Worm (Caenorhabditis elegans): ENCODE data around the gene nhr-43.

nhr-43 gene

ce11 chrIV:11925346-11926075, 26.1 kb downstream of the nhr-43 start, which contains the start of the genes srlf-33 and srlf-32:
srlf-33 (minus strand) TSS chrIV:11925446.
srlf-32 (plus strand) TSS chrIV:11926025.
- TF ChIP-seq ceh-36 (tag; optimal IDR thresholded peaks at IDR 0.05) = no peak
- no peak for TF ChIP-seq tra-4 (tag; optimal IDR thresholded peaks at IDR 0.05)
- TF ChIP-seq pes-1 (GFP tag; IDR thresholded peaks at IDR 0.05) = no peak
- TF ChIP-seq sea-1 (GFP tag; conservative IDR thresholded peaks at IDR 0.05) = no peak
- TF ChIP-seq tbx-11 (GFP tag; IDR thresholded peaks at IDR 0.05) = no peak
- no peak for TF ChIP-seq hmg-4 (GFP tag; optimal IDR thresholded peaks at IDR 0.05)
- no peak for TF ChIP-seq hmbx-1 (tag; optimal IDR thresholded peaks at IDR 0.05)
- TF ChIP-seq tbx-37 (GFP tag; conservative IDR thresholded peaks at IDR 0.05) = no peak
- TF ChIP-seq ets-7 (tag; optimal IDR thresholded peaks at IDR 0.05) = no peak
- TF ChIP-seq F13C5.2 (tag; optimal IDR thresholded peaks at IDR 0.05) = no peak
- no peak for TF ChIP-seq ama-1 (optimal IDR thresholded peaks at IDR 0.05)
- no peak for TF ChIP-seq B0310.2 (tag; optimal IDR thresholded peaks at IDR 0.05)
- no peak for TF ChIP-seq flt-1 (GFP tag; IDR thresholded peaks at IDR 0.05)
- TF ChIP-seq ceh-13 (GFP tag; optimal IDR thresholded peaks at IDR 0.05) = no peak
- TF ChIP-seq aly-1 (tag; optimal IDR thresholded peaks at IDR 0.05) = no peak
- no peak for TF ChIP-seq hnd-1 (tag; optimal IDR thresholded peaks at IDR 0.05)
- no peak for TF ChIP-seq scrt-1 (GFP tag; IDR thresholded peaks at IDR 0.05)

- TF ChIP-seq hmbx-1 (tag; optimal IDR thresholded peaks at IDR 0.05) (no peak), hmg-4 (GFP tag; optimal IDR thresholded peaks at IDR 0.05) (no peak), scrt-1 (GFP tag; IDR thresholded peaks at IDR 0.05) (peak; percentile 81), tra-4 (tag; optimal IDR thresholded peaks at IDR 0.05) (no peak), B0310.2 (tag; optimal IDR thresholded peaks at IDR 0.05) (peak; percentile 50), sea-1 (GFP tag; conservative IDR thresholded peaks at IDR 0.05) (0 out of 2 replicates have a peak, but pooled peaks have one; percentile 74), flt-1 (GFP tag; IDR thresholded peaks at IDR 0.05) (peak; percentile 84), pes-1 (GFP tag; IDR thresholded peaks at IDR 0.05) (peak; percentile 82), hnd-1 (tag; optimal IDR thresholded peaks at IDR 0.05) (peak; percentile 31), F13C5.2 (tag; optimal IDR thresholded peaks at IDR 0.05) (peak; percentile 37), aly-1 (tag; optimal IDR thresholded peaks at IDR 0.05) (peak; percentile 48), tbx-11 (GFP tag; IDR thresholded peaks at IDR 0.05) (peak; percentile 69), ceh-13 (GFP tag; optimal IDR thresholded peaks at IDR 0.05) (peak; percentile 56), ceh-36 (tag; optimal IDR thresholded peaks at IDR 0.05) (peak; percentile 64), ama-1 (optimal IDR thresholded peaks at IDR 0.05) (no peak), ets-7 (tag; optimal IDR thresholded peaks at IDR 0.05) (no peak), tbx-37 (GFP tag; conservative IDR thresholded peaks at IDR 0.05) (peak; percentile 55)
Observed at ce11 chrIV:11928388-11928787, 29.0 kb downstream of the nhr-43 start.

DNA sequence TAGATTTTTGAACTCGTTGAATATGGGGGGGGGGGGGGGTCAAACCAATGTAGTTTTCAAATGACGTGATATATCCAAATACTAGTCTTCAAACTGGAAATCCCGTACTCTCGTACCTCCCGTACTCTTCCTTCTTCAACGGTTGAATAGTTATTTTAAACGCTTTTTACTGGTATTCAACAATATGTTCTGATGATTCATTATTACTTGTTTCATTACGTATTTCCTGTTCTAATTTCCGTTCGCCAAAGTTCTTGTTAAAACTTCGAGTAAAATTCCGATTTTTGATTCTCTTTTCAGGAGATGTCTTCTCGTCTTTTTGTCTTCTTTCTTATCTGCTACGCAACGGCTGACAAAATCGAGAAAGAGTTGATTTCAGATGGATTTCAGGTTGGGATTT, 31.2 kb downstream of the nhr-43 start, which contains the start of gene nhx-9:
Gene nhx-9, plus strand, starts transcription at position 301 of the 400 bp plus-strand sequence.
- no peak for TF ChIP-seq ets-7 (tag; optimal IDR thresholded peaks at IDR 0.05)

ce11 chrIV:11937087-11937486, 37.7 kb downstream of the nhr-43 start, which contains the start of gene slc-5A12:
slc-5A12 (plus strand) TSS chrIV:11937419.
- TF ChIP-seq F13C5.2 (tag; optimal IDR thresholded peaks at IDR 0.05) = no peak
- TF ChIP-seq sea-1 (GFP tag; conservative IDR thresholded peaks at IDR 0.05) = no peak
- TF ChIP-seq pes-1 (GFP tag; IDR thresholded peaks at IDR 0.05) = no peak
- no peak for TF ChIP-seq hmbx-1 (tag; optimal IDR thresholded peaks at IDR 0.05)
- no peak for TF ChIP-seq ets-7 (tag; optimal IDR thresholded peaks at IDR 0.05)
- TF ChIP-seq ama-1 (optimal IDR thresholded peaks at IDR 0.05) = no peak
- no peak for TF ChIP-seq aly-1 (tag; optimal IDR thresholded peaks at IDR 0.05)
- no peak for TF ChIP-seq B0310.2 (tag; optimal IDR thresholded peaks at IDR 0.05)
- no peak for TF ChIP-seq ceh-36 (tag; optimal IDR thresholded peaks at IDR 0.05)
- TF ChIP-seq tbx-11 (GFP tag; IDR thresholded peaks at IDR 0.05) = no peak
- no peak for TF ChIP-seq tra-4 (tag; optimal IDR thresholded peaks at IDR 0.05)
- no peak for TF ChIP-seq flt-1 (GFP tag; IDR thresholded peaks at IDR 0.05)
- TF ChIP-seq scrt-1 (GFP tag; IDR thresholded peaks at IDR 0.05) = no peak
- no peak for TF ChIP-seq tbx-37 (GFP tag; conservative IDR thresholded peaks at IDR 0.05)
- TF ChIP-seq hmg-4 (GFP tag; optimal IDR thresholded peaks at IDR 0.05) = no peak
- TF ChIP-seq ceh-13 (GFP tag; optimal IDR thresholded peaks at IDR 0.05) = no peak
- TF ChIP-seq hnd-1 (tag; optimal IDR thresholded peaks at IDR 0.05) = no peak

ce11 chrIV:11938554-11938953, 39.2 kb downstream of the nhr-43 start:
- TF ChIP-seq B0310.2 (tag; optimal IDR thresholded peaks at IDR 0.05) (no peak), hmbx-1 (tag; optimal IDR thresholded peaks at IDR 0.05) (no peak), ceh-36 (tag; optimal IDR thresholded peaks at IDR 0.05) (no peak), flt-1 (GFP tag; IDR thresholded peaks at IDR 0.05) (no peak), ets-7 (tag; optimal IDR thresholded peaks at IDR 0.05) (no peak), ceh-13 (GFP tag; optimal IDR thresholded peaks at IDR 0.05) (no peak), tbx-11 (GFP tag; IDR thresholded peaks at IDR 0.05) (no peak), hnd-1 (tag; optimal IDR thresholded peaks at IDR 0.05) (no peak)

ce11 chrIV:11942313-11942712, 42.9 kb downstream of the nhr-43 start, which contains the start of gene ZK829.1:
ZK829.1 (minus strand) TSS chrIV:11942413.
- TF ChIP-seq scrt-1 (GFP tag; IDR thresholded peaks at IDR 0.05) = no peak
- TF ChIP-seq sea-1 (GFP tag; conservative IDR thresholded peaks at IDR 0.05) = no peak
- TF ChIP-seq ceh-13 (GFP tag; optimal IDR thresholded peaks at IDR 0.05) = no peak
- TF ChIP-seq ets-7 (tag; optimal IDR thresholded peaks at IDR 0.05) = no peak
- TF ChIP-seq tbx-11 (GFP tag; IDR thresholded peaks at IDR 0.05) = no peak
- no peak for TF ChIP-seq B0310.2 (tag; optimal IDR thresholded peaks at IDR 0.05)
- no peak for TF ChIP-seq hmbx-1 (tag; optimal IDR thresholded peaks at IDR 0.05)
- TF ChIP-seq pes-1 (GFP tag; IDR thresholded peaks at IDR 0.05) = no peak
- no peak for TF ChIP-seq hnd-1 (tag; optimal IDR thresholded peaks at IDR 0.05)
- no peak for TF ChIP-seq ama-1 (optimal IDR thresholded peaks at IDR 0.05)
- no peak for TF ChIP-seq hmg-4 (GFP tag; optimal IDR thresholded peaks at IDR 0.05)

DNA sequence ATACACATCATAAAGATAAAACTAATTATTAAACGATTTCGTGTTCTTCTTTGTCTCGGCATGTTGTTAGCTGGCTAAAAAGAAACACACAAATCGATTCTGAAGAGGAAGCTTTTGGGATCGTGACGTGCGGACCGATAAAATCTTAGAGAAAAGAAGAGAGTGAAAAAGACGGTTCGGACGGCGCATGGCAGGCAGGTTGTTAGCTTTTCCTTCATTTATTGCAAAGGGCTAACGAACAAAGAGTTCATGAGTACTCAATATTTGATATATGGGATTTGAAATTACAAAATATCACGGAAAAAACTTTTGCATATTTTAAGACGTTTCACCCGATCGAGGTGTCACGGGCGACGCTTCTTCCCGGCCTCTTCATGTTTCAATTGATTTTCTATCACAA, 46.2 kb downstream of the nhr-43 start, which contains the start of gene ZK829.3:
Gene ZK829.3, minus strand, starts transcription at position 101 of the 400 bp plus-strand sequence.
- TF ChIP-seq tbx-37 (GFP tag; conservative IDR thresholded peaks at IDR 0.05) = no peak
- no peak for TF ChIP-seq ama-1 (optimal IDR thresholded peaks at IDR 0.05)
- TF ChIP-seq tbx-11 (GFP tag; IDR thresholded peaks at IDR 0.05) = no peak
- TF ChIP-seq ceh-13 (GFP tag; optimal IDR thresholded peaks at IDR 0.05) = no peak
- TF ChIP-seq aly-1 (tag; optimal IDR thresholded peaks at IDR 0.05) = no peak
- no peak for TF ChIP-seq ets-7 (tag; optimal IDR thresholded peaks at IDR 0.05)
- no peak for TF ChIP-seq hmg-4 (GFP tag; optimal IDR thresholded peaks at IDR 0.05)
- no peak for TF ChIP-seq hnd-1 (tag; optimal IDR thresholded peaks at IDR 0.05)
- TF ChIP-seq flt-1 (GFP tag; IDR thresholded peaks at IDR 0.05) = no peak

Measured in whole organism, early embryonic.